Worm (Caenorhabditis elegans): ENCODE data around the gene T03F6.6.

T03F6.6 gene

DNA sequence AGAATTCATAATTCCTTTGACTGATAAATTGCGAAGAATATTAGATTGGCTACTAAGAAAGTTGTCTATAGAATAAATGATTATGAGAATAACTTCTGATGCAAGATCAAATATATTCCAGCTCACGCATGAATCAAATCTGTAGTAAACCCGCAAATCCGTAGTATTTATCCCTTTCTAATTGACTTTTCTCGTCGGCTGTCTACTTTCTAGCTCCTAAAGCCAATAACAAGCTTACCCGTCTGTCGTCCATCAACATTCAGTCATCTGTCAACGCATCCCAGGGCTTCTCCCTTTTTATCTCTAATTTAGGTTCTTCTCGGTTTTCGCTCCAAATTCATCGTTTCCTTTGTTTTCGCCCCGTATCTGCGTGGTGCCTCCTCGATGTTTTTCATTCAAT is 31.2 kb downstream of the T03F6.6 start:
- TF ChIP-seq dao-5 (tag; optimal IDR thresholded peaks at IDR 0.05) (no peak), him-1 (tag; optimal IDR thresholded peaks at IDR 0.05) (no peak), W03F9.2 (tag; optimal IDR thresholded peaks at IDR 0.05) (no peak)

DNA sequence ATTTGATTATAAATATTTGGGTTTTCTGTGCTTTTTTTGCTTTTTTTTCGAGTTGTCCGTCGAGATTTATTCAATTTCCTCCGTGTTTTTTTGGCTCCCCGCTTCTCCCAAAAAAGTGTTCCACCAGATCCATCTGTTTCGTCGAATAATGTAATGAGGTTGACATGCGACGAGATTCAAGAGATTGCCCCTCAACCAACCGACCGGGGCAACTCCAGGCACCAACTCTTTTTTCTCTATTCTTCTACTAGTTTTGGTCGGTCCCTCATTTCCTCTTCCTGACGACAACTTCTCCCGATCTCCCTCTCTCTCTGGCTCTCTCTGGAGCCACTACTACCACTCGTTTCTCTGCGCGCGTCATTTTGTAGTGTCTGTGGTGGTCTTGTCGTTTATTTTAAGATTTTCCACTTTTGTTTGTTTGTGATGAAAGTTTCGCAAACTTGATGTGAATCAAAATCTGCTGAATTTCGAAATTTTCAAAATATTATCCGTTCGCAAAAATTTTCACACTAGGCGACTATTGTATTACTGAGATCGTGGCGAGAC is 32.2 kb downstream of the T03F6.6 start:
- no peak for TF ChIP-seq him-1 (tag; optimal IDR thresholded peaks at IDR 0.05)
- no peak for TF ChIP-seq dao-5 (tag; optimal IDR thresholded peaks at IDR 0.05)
- TF ChIP-seq W03F9.2 (tag; optimal IDR thresholded peaks at IDR 0.05) = no peak

DNA sequence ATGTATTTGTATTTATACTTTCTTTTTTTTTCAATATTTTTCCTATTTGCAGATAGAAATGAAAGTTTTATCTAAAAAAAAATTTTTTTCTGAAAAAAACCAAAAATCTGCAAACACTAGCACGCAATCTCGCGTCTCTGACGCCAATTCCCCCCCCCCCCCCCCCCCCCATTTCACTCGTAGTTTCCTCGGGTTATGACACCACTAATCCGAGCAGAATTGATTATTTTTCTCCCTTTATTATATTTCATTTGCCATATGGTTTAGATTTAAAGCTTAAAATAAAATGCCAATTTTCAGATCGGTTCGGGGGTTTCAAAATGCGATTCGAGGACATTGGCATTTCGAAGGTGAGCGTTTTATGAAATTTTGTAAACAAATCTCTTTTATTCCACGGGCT is 33.3 kb downstream of the T03F6.6 start, which contains the start of gene mtm-6:
mtm-6 (plus strand) TSS at position 301 of the 400 bp plus-strand sequence.
- TF ChIP-seq dao-5 (tag; optimal IDR thresholded peaks at IDR 0.05) = no peak
- TF ChIP-seq W03F9.2 (tag; optimal IDR thresholded peaks at IDR 0.05) = no peak
- no peak for TF ChIP-seq him-1 (tag; optimal IDR thresholded peaks at IDR 0.05)

DNA sequence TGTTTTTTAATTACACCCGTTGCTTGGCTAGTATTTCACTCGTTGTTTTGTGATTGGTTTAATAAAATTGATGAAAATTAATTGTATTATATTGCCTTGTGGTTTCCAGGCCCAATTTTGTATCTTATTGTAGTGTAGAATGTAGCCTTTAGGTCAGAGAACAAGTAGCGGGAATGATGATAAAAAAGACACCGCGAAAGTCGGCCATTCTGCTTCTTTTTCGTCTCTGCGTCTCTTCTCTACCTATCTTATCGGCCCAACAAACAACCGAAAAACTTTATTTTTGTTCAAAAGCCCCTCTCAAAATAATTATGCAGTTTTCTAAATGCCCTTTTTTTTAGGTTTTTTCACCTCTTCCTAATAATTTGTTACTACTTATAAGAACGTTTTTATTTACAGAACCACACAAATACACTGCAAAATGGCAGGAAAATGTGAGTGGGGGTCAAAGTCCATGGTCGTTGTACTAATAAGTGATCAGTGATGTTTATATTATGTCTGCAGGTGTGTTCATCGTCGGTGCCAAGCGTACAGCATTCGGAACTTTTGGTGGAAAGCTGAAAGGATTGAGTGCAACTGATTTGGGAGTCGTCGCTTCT is 35.5 kb downstream of the T03F6.6 start, which contains the start of gene acaa-2:
acaa-2 (plus strand) TSS at position 400 of the 599 bp plus-strand sequence.
- TF ChIP-seq him-1 (tag; optimal IDR thresholded peaks at IDR 0.05) (no peak), dao-5 (tag; optimal IDR thresholded peaks at IDR 0.05) (peak; percentile 27), W03F9.2 (tag; optimal IDR thresholded peaks at IDR 0.05) (peak; percentile 10)

DNA sequence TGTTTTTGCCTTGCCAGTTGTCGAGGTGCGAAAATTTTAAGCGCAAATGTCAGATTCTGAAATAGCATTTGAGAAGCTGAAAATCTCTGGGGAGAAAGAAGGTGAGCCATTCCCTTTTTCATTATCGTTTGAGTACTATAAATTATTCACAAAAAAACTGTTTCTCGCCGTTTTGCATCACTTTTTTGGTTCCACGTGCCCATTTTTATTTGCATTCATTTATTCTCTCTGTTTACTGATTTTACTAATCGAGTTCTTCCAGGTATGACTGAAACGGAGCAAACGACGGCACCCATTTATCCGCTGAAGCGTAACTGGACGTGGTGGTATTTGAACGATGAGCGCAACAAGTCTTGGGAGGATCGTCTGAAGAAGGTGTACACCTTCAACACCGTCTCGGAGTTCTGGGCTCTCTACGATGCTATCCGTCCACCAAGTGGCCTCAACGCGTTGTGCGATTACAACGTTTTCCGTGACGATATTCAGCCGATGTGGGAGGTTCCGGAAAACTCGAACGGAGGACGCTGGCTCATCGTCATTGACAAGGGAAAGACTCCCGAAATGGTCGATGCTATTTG is 36.4 kb downstream of the T03F6.6 start:
- no peak for TF ChIP-seq dao-5 (tag; optimal IDR thresholded peaks at IDR 0.05)
- no peak for TF ChIP-seq W03F9.2 (tag; optimal IDR thresholded peaks at IDR 0.05)
- TF ChIP-seq him-1 (tag; optimal IDR thresholded peaks at IDR 0.05) = no peak

DNA sequence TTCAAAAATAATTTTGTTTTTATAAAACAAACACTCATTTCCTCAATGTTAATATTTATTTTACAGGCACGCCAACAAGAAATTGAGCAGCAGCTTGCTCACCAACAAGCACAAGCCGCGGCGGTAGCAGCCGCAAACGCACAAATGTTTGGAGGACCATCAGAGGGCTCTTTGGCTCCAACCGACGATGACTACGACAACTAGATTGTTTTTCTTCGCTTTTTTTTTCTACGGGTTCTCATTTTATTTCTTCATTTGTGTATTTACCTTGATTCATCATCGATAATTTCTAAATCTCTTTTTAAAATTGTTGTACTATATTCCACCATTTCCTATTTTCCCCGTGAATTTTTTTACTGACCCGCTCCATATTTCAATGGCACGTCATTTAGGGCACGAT is 37.0 kb downstream of the T03F6.6 start, which contains the start of gene ife-1:
ife-1 (plus strand) TSS at position 301 of the 400 bp plus-strand sequence.
- TF ChIP-seq dao-5 (tag; optimal IDR thresholded peaks at IDR 0.05) (no peak), him-1 (tag; optimal IDR thresholded peaks at IDR 0.05) (no peak), W03F9.2 (tag; optimal IDR thresholded peaks at IDR 0.05) (no peak)

DNA sequence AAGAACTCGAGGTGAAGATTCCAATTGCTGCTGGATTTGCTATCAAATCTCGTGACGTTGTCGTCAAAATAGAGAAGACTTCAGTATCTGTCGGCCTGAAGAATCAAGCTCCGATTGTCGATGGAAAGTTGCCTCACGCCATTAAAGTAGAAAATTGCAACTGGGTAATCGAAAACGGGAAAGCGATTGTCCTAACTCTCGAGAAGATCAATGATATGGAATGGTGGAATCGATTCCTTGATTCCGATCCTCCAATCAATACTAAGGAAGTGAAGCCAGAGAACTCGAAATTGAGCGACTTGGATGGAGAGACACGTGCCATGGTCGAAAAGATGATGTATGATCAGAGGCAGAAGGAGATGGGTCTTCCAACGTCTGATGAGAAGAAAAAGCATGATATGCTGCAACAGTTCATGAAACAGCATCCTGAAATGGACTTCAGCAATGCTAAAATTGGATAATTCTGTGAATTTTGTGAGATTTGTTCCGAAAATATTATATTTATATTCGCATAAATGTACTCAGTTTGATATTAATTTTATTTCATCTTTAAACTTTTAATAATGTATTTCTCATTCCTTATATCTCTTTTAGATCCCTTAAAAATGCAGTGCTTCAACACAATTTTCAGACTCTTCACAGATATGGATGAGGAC is 37.9 kb downstream of the T03F6.6 start, which contains the start of gene dro-1:
dro-1 (plus strand) TSS at position 606 of the 656 bp plus-strand sequence.
- no peak for TF ChIP-seq him-1 (tag; optimal IDR thresholded peaks at IDR 0.05)
- no peak for TF ChIP-seq dao-5 (tag; optimal IDR thresholded peaks at IDR 0.05)
- TF ChIP-seq W03F9.2 (tag; optimal IDR thresholded peaks at IDR 0.05) = no peak

DNA sequence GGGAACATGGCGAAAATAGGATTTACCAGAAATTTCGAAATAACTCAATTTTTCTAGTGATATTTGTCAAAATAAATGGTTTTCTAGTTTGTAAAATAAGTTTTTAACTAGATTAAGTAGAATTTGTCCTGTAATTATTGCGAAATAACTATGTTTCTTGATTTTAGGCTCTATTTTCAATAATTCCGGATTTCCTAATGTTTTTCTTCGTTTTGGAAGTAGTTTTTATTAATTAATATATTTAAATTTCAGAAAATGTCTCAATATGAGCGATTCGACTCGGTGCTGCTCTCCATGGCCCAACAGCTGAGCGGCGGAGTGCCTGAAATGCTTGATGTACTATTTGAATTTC is 38.8 kb downstream of the T03F6.6 start, which contains the start of gene nud-1:
nud-1 (plus strand) TSS at position 253 of the 352 bp plus-strand sequence.
- TF ChIP-seq him-1 (tag; optimal IDR thresholded peaks at IDR 0.05) = no peak
- no peak for TF ChIP-seq W03F9.2 (tag; optimal IDR thresholded peaks at IDR 0.05)
- no peak for TF ChIP-seq dao-5 (tag; optimal IDR thresholded peaks at IDR 0.05)

DNA sequence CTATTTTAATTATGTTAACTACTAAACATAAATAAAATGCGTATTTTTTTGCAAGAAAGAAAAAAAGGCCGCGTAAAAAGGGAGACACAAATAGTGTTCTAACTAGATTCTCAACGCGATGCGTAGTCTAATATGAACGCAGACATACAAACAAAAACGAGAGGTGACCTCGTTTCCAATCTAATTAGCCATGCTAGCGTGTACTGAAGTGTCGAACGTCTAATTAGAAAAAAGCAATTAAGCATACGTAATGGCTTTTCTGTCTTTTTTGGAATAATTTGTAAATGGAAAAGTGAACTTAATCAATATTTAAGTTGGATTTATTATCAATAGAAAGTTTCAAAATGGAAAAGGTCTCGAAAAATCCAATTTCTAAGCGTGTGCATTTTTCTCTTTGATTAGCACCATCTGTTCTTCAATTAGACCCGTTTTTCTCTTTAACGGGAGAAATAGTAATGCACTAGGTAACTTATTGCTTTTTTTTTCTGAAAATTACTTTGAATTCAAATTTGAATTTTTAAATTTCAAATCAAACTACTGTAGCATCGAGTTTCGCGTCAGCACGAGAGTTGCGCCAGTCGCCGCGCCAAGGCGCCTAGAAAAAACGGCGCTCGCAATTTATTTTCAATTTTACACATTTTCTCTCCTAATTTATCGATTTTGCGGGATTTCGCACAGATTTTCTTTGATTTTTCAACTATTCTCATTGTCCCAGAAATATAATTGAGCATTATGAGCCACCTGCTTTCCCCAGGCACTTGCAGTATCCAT is 39.4 kb downstream of the T03F6.6 start:
- TF ChIP-seq him-1 (tag; optimal IDR thresholded peaks at IDR 0.05) (no peak), dao-5 (tag; optimal IDR thresholded peaks at IDR 0.05) (no peak), W03F9.2 (tag; optimal IDR thresholded peaks at IDR 0.05) (peak; percentile 25)

DNA sequence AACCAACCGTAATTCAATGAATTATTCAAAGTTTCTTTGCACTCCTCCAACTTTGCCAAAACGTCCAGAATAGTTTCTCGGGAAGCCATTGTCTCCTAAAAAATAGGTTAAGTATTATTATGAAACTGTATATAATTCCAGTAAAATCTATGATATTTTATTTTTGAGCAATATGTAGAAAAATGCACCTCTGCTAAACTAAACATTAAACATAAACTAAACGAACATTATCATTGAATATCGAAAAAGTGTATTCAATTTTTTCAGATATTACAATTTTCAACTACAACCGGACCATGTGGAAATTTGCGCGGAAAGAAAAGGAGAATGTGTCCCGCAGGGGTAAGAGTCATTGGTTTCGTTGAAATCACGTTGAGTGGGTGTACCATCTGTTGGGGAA is 40.4 kb downstream of the T03F6.6 start, which contains the start of gene F53A2.3:
F53A2.3 (minus strand) TSS at position 101 of the 400 bp plus-strand sequence.
- TF ChIP-seq W03F9.2 (tag; optimal IDR thresholded peaks at IDR 0.05) = no peak
- no peak for TF ChIP-seq him-1 (tag; optimal IDR thresholded peaks at IDR 0.05)
- no peak for TF ChIP-seq dao-5 (tag; optimal IDR thresholded peaks at IDR 0.05)

DNA sequence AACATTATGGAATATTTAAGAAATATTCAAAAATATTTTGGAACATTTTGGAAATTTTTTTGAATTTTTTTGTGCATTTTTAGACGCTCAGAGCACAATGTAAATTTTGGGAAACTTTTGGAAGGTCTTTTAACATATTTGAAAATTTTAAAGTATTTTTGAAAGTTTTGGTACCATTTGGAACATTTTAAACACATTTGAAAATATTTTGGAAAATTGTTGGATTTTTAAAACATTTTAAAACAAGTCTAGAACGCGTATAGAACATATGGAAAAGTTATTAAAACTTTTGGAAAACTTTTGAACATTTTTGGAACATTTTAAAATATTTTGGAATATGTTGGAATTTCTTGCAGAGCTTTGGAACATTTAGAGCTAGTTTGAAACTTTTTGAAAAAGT is 46.3 kb downstream of the T03F6.6 start, which contains the start of gene sdz-20:
sdz-20 (plus strand) TSS at position 301 of the 400 bp plus-strand sequence.
- TF ChIP-seq him-1 (tag; optimal IDR thresholded peaks at IDR 0.05) (no peak), W03F9.2 (tag; optimal IDR thresholded peaks at IDR 0.05) (no peak), dao-5 (tag; optimal IDR thresholded peaks at IDR 0.05) (no peak)

DNA sequence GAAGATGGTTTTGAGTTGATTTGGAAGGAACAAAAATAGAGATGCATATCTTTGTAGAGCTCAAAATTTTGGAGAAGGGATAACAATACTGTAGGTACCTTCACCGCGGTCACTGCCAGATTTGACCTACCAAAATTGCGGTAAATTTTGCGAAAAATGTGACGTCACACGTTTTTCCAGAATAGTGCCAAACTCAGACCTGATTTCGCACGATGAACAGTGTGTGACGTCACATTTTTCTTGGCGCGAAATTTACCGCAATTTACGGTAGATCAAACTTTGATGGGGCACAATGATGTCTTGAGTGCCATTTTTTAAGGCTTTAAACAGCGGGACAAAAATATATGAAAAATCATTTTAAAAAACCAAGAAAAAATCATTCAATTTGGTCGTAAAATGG is 51.2 kb downstream of the T03F6.6 start:
- TF ChIP-seq dao-5 (tag; optimal IDR thresholded peaks at IDR 0.05) (no peak), W03F9.2 (tag; optimal IDR thresholded peaks at IDR 0.05) (no peak), him-1 (tag; optimal IDR thresholded peaks at IDR 0.05) (no peak)

All from whole organism, L4/young adult.